Worm (Caenorhabditis elegans): ENCODE results near the gene otpl-2.
A peak's percentile ranks its signal among the peaks of the same experiment; 100 is the strongest.

Gene otpl-2

DNA sequence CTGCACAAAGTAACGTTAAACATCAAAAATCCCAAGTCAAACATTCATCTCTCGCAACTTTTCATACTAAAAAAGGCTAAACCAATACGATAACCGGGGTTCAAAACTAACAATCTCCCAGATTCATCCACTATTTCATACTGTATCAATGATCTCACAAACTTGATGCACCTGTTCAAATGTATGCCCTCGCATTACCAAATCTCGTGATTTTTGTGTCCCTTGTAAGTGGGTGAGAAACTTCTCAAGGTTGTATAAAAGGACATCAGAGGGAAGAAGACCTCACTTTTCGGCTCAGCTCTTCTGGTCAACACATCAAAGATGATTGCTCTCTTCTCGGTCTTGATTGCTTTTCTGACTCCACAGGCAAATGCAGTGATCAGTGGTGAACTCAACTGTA lies 29.9 kb upstream of the otpl-2 start, which contains the start of gene phat-3:
TSS of gene phat-3 (plus strand) at position 301 of the 400 bp plus-strand sequence.
- TF ChIP-seq F37B4.10 (GFP tag; IDR thresholded peaks at IDR 0.05) (0 out of 2 replicates have a peak, but pooled peaks have one; percentile 52), nfya-1 (tag; optimal IDR thresholded peaks at IDR 0.05; ENCODE audit: borderline replicate concordance, insufficient read depth) (no peak), hsf-1 (GFP tag; IDR thresholded peaks at IDR 0.05) (no peak), snpc-1.1 (tag; optimal IDR thresholded peaks at IDR 0.05; ENCODE audit: insufficient read depth) (no peak)

DNA sequence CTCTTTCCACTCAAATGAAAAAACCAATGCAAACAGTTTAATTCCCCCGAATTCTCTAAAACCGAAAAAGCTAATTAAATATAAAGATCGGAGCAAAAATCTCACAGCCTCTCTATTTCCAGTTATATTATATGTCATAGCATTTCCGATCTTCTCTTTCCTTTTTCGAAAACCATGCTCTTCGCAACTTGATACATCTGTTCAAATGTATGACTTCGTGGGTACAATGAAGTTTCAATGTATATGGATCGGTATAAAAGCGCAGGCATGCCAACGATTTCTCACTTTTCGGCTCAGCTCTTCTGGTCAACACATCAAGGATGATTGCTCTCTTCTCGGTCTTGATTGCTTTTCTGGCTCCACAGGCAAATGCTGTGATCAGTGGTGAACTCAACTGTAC lies 27.4 kb upstream of the otpl-2 start, which contains the start of gene phat-7:
TSS of gene phat-7 (plus strand) at position 301 of the 400 bp plus-strand sequence.
- TF ChIP-seq nfyb-1 (GFP tag; IDR thresholded peaks at IDR 0.05) (no peak), let-607 (tag; optimal IDR thresholded peaks at IDR 0.05) (no peak), mcd-1 (GFP tag; IDR thresholded peaks at IDR 0.05) (no peak), akir-1 (GFP tag; optimal IDR thresholded peaks at IDR 0.05) (no peak), egl-18 (GFP tag; IDR thresholded peaks at IDR 0.05) (no peak), mes-4 (tag; optimal IDR thresholded peaks at IDR 0.05) (no peak), egl-44 (GFP tag; IDR thresholded peaks at IDR 0.05) (no peak), aptf-3 (GFP tag; IDR thresholded peaks at IDR 0.05) (no peak), hsf-1 (GFP tag; IDR thresholded peaks at IDR 0.05) (no peak), ztf-28 (GFP tag; IDR thresholded peaks at IDR 0.05) (no peak), F33H1.4 (GFP tag; IDR thresholded peaks at IDR 0.05) (no peak), ccch-3 (GFP tag; optimal IDR thresholded peaks at IDR 0.05) (no peak), ceh-100 (GFP tag; IDR thresholded peaks at IDR 0.05) (no peak), rcor-1 (GFP tag; IDR thresholded peaks at IDR 0.05) (no peak), pbrm-1 (GFP tag; IDR thresholded peaks at IDR 0.05) (no peak), Y56A3A.18 (GFP tag; IDR thresholded peaks at IDR 0.05) (no peak), bed-1 (GFP tag; IDR thresholded peaks at IDR 0.05) (no peak), ceh-79 (tag; optimal IDR thresholded peaks at IDR 0.05) (no peak)

DNA sequence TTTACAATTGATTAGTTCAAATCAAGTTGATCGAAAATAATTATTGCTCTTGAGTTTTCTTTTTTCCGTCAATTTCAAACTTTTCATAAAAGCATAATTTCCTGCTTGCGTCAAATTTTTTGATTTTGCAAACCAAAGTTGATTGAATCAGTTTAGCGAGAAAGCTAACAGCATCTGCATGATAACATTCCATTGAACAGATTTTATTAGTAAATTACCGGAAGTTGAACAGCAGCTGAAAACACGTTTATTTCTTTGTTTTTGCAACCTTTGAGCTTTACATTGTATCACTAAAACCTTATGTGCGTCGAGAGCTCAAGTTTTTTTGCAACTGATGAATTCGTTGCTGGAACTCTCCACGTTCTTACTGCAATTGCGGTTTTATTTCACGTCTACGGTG lies 26.0 kb upstream of the otpl-2 start, which contains the start of gene srh-169:
TSS of gene srh-169 (plus strand) at position 301 of the 400 bp plus-strand sequence.
- no peak for TF ChIP-seq nhr-80 (tag; optimal IDR thresholded peaks at IDR 0.05)
- TF ChIP-seq snpc-1.1 (tag; optimal IDR thresholded peaks at IDR 0.05; ENCODE audit: insufficient read depth): no peak
- TF ChIP-seq akir-1 (GFP tag; optimal IDR thresholded peaks at IDR 0.05): no peak
- TF ChIP-seq B0035.1 (tag; optimal IDR thresholded peaks at IDR 0.05): no peak
- no peak for TF ChIP-seq K11D2.4 (GFP tag; IDR thresholded peaks at IDR 0.05)
- TF ChIP-seq egl-44 (GFP tag; IDR thresholded peaks at IDR 0.05): no peak
- no peak for TF ChIP-seq tbx-9 (tag; optimal IDR thresholded peaks at IDR 0.05; ENCODE audit: borderline replicate concordance)
- TF ChIP-seq madf-8 (GFP tag; conservative IDR thresholded peaks at IDR 0.05): no peak
- TF ChIP-seq F33H1.4 (GFP tag; IDR thresholded peaks at IDR 0.05): no peak
- TF ChIP-seq F23B12.7 (tag; optimal IDR thresholded peaks at IDR 0.05; ENCODE audit: insufficient read depth): no peak
- TF ChIP-seq mxl-1 (tag; optimal IDR thresholded peaks at IDR 0.05): no peak
- TF ChIP-seq let-526 (GFP tag; IDR thresholded peaks at IDR 0.05): no peak
- no peak for TF ChIP-seq bed-1 (GFP tag; IDR thresholded peaks at IDR 0.05)
- TF ChIP-seq somi-1 (GFP tag; optimal IDR thresholded peaks at IDR 0.05): no peak
- TF ChIP-seq ama-1 (optimal IDR thresholded peaks at IDR 0.05): no peak
- TF ChIP-seq ama-1 (GFP tag; optimal IDR thresholded peaks at IDR 0.05): no peak
- no peak for TF ChIP-seq egl-18 (GFP tag; IDR thresholded peaks at IDR 0.05)
- TF ChIP-seq Y95B8A.8 (GFP tag; IDR thresholded peaks at IDR 0.05): no peak

DNA sequence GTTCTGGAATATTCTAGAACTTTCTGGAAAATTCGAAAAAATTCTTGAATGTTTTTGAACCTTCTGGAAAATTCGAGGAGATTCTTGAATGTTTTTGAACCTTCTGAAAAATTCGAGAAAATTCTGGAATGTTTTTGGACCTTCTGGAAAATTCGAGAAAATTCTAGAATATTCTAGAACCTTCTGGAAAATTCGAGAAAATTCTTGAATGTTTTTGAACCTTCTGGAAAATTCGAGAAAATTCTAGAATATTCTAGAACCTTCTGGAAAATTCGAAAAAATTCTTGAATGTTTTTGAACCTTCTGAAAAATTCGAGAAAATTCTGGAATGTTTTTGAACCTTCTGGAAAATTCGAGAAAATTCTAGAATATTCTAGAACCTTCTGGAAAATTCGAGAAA lies 22.7 kb upstream of the otpl-2 start:
- TF ChIP-seq hsf-1 (GFP tag; IDR thresholded peaks at IDR 0.05): peak; percentile 93

All from whole organism, young adult.